Worm (Caenorhabditis elegans) whole organism, L4 larva: ENCODE measurements around the gene fbxb-97.

ENCODE experiments used
- F37D6.2 ChIP-seq: sonication (generic microtip); optimal IDR thresholded peaks from 2 replicates; lab custom pipeline; 2016; ENCODE audit warnings: mild to moderate bottlenecking, missing genetic modification characterization, missing compliant biosample characterization
- R02D3.7 ChIP-seq: fragments of 150-350 bp; sonication (generic microtip); optimal IDR thresholded peaks from 3 replicates; lab custom pipeline; 2014; ENCODE audit warnings: missing biosample characterization, missing genetic modification characterization
- T20F7.1 ChIP-seq: fragments of 200-800 bp; sonication (Bioruptor generic); optimal IDR thresholded peaks from 2 replicates; lab custom pipeline; 2018; ENCODE audit warnings: mild to moderate bottlenecking, missing genetic modification characterization, missing compliant biosample characterization
- T26A8.4 ChIP-seq: fragments of 200-800 bp; sonication (Bioruptor generic); IDR thresholded peaks from 2 replicates; pipeline ENCODE4 v1.3.6; 2022; ENCODE audit warnings: missing genetic modification characterization, missing compliant biosample characterization
- Y75B8A.6 ChIP-seq: fragments of 200-800 bp; sonication (Bioruptor generic); IDR thresholded peaks from 2 replicates; pipeline ENCODE4 v1.3.6; 2022; ENCODE audit warnings: missing genetic modification reagents, missing genetic modification characterization, missing compliant biosample characterization
- ama-1 ChIP-seq: fragments of 150-350 bp; optimal IDR thresholded peaks from 2 replicates; lab custom pipeline; 2014; ENCODE audit warnings: inconsistent platforms, mixed read lengths
- ceh-20 ChIP-seq: fragments of 200-800 bp; sonication (Bioruptor generic); IDR thresholded peaks from 2 replicates; pipeline ENCODE4 v1.3.6; 2022; ENCODE audit warnings: missing genetic modification reagents, missing genetic modification characterization, missing compliant biosample characterization
- ceh-32 ChIP-seq: sonication (generic microtip); optimal IDR thresholded peaks from 2 replicates; lab custom pipeline; 2016; ENCODE audit warnings: mild to moderate bottlenecking, missing genetic modification characterization, missing compliant biosample characterization; ENCODE audit not compliant: poor library complexity
- cey-2 ChIP-seq: sonication (generic microtip); optimal IDR thresholded peaks from 3 replicates; lab custom pipeline; 2017; ENCODE audit warnings: missing genetic modification characterization, mild to moderate bottlenecking, missing compliant biosample characterization, antibody characterized with exemption, borderline replicate concordance; ENCODE audit not compliant: insufficient read depth
- daf-16 ChIP-seq, 3 experiments: sonication (generic microtip); optimal IDR thresholded peaks; 2 replicates each; lab custom pipeline; 2016 to 2017; ENCODE audit warnings: missing genetic modification characterization in 3 of 3, missing genetic modification reagents in 3 of 3, mild to moderate bottlenecking in 2 of 3, missing compliant biosample characterization in 2 of 3, missing biosample characterization in 1 of 3, moderate library complexity in 1 of 3
- daf-8 ChIP-seq: fragments of 200-800 bp; sonication (Bioruptor generic); IDR thresholded peaks from 2 replicates; pipeline ENCODE4 v1.3.6; 2022; ENCODE audit warnings: missing genetic modification characterization, missing compliant biosample characterization
- dmd-6 ChIP-seq: fragments of 200-800 bp; sonication (Bioruptor generic); IDR thresholded peaks from 2 replicates; pipeline ENCODE4 v1.3.6; 2022; ENCODE audit warnings: missing genetic modification reagents, missing genetic modification characterization, missing compliant biosample characterization
- duxl-1 ChIP-seq: sonication (generic microtip); optimal IDR thresholded peaks from 2 replicates; lab custom pipeline; 2016; ENCODE audit warnings: mild to moderate bottlenecking, missing genetic modification characterization, moderate library complexity, missing compliant biosample characterization; ENCODE audit not compliant: poor library complexity
- dve-1 ChIP-seq: sonication (generic microtip); optimal IDR thresholded peaks from 2 replicates; lab custom pipeline; 2017; ENCODE audit warnings: antibody characterized with exemption, mild to moderate bottlenecking, missing genetic modification characterization, missing compliant biosample characterization; ENCODE audit not compliant: insufficient read depth
- hif-1 ChIP-seq, 2 experiments: sonication (generic microtip); optimal IDR thresholded peaks; 2 replicates each; lab custom pipeline; 2016 to 2017; ENCODE audit warnings: missing compliant biosample characterization in 2 of 2, missing genetic modification characterization in 2 of 2, missing genetic modification reagents in 2 of 2, missing genotype in 2 of 2, mild to moderate bottlenecking in 1 of 2
- hlh-30 ChIP-seq: sonication (generic microtip); optimal IDR thresholded peaks from 2 replicates; lab custom pipeline; 2017; ENCODE audit warnings: antibody characterized with exemption, mild to moderate bottlenecking, missing genetic modification characterization, missing compliant biosample characterization; ENCODE audit not compliant: insufficient read depth
- lim-7 ChIP-seq: fragments of 200-800 bp; sonication (Bioruptor generic); IDR thresholded peaks from 2 replicates; pipeline ENCODE4 v1.3.6; 2022; ENCODE audit warnings: missing genetic modification characterization, missing compliant biosample characterization
- lin-13 ChIP-seq: fragments of 150-350 bp; optimal IDR thresholded peaks from 2 replicates; lab custom pipeline; 2014; ENCODE audit warnings: missing biosample characterization, missing genetic modification reagents, missing genetic modification characterization
- lin-38 ChIP-seq: fragments of 200-800 bp; sonication (Bioruptor generic); IDR thresholded peaks from 2 replicates; pipeline ENCODE4 v1.3.6; 2022; ENCODE audit warnings: missing genetic modification reagents, missing genetic modification characterization, missing compliant biosample characterization
- lsy-2 ChIP-seq, 2 experiments: fragments of 150-350 bp in 1 of 2; sonication (generic microtip) in 1 of 2; optimal IDR thresholded peaks; 2 replicates each; lab custom pipeline; 2014 to 2017; ENCODE audit warnings: missing biosample characterization in 2 of 2, missing genetic modification characterization in 2 of 2
- madf-9 ChIP-seq: fragments of 200-800 bp; sonication (Bioruptor generic); conservative IDR thresholded peaks from 2 replicates; pipeline ENCODE4 v1.3.6; 2022; ENCODE audit warnings: missing genetic modification reagents, missing genetic modification characterization, missing compliant biosample characterization
- mep-1 ChIP-seq: fragments of 150-350 bp; sonication (generic microtip); optimal IDR thresholded peaks from 3 replicates; lab custom pipeline; 2014; ENCODE audit warnings: missing biosample characterization, missing genetic modification characterization
- nhr-28 ChIP-seq: fragments of 150-350 bp; optimal IDR thresholded peaks from 2 replicates; lab custom pipeline; 2014; ENCODE audit warnings: missing biosample characterization, missing genetic modification characterization
- nhr-42 ChIP-seq: fragments of 200-800 bp; sonication (Bioruptor generic); IDR thresholded peaks from 2 replicates; pipeline ENCODE4 v1.3.6; 2022; ENCODE audit warnings: missing genetic modification characterization, missing compliant biosample characterization
- nhr-76 ChIP-seq: fragments of 150-350 bp; optimal IDR thresholded peaks from 2 replicates; lab custom pipeline; 2014; ENCODE audit warnings: missing biosample characterization, missing genetic modification characterization
- php-3 ChIP-seq: fragments of 200-800 bp; sonication (Bioruptor generic); IDR thresholded peaks from 2 replicates; pipeline ENCODE4 v1.3.6; 2022; ENCODE audit warnings: missing genetic modification reagents, missing genetic modification characterization, missing compliant biosample characterization
- pqm-1 ChIP-seq: sonication (generic microtip); optimal IDR thresholded peaks from 2 replicates; lab custom pipeline; 2017; ENCODE audit warnings: missing biosample characterization, missing genetic modification characterization
- snpc-1.2 ChIP-seq: fragments of 200-800 bp; sonication (Bioruptor generic); IDR thresholded peaks from 2 replicates; pipeline ENCODE4 v1.3.6; 2022; ENCODE audit warnings: missing genetic modification reagents, missing genetic modification characterization, missing compliant biosample characterization
- tra-1 ChIP-seq: fragments of 200-800 bp; sonication (Bioruptor generic); IDR thresholded peaks from 2 replicates; pipeline ENCODE4 v1.3.6; 2022; ENCODE audit warnings: missing genetic modification reagents, missing genetic modification characterization, missing compliant biosample characterization
- unc-39 ChIP-seq: sonication (generic microtip); optimal IDR thresholded peaks from 2 replicates; lab custom pipeline; 2017; ENCODE audit warnings: missing biosample characterization, missing genetic modification characterization
- zag-1 ChIP-seq: fragments of 150-350 bp; optimal IDR thresholded peaks from 2 replicates; lab custom pipeline; 2014; ENCODE audit warnings: missing biosample characterization, missing genetic modification characterization

The fbxb-97 gene

DNA sequence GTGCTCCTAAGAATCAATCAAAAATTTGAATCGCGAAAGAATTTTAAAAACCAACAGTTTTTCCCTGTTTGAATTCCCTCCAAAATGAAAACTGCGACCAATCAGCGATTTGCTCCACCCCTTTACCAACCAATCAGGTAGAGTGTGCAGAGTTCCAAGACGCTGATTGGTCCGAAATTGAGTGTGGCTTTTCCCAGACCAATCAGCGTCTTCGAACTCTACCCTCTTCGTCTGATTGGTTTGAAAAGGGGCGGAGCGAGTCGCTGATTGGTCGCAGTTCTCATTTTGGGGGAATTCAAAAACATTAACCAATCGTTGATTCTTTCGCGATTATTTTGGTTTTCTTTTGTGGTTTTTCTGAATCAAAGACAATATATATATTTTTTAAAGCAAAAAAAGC is 3.4 kb downstream of the fbxb-97 start:
- TF ChIP-seq madf-9 (GFP tag; lab: Robert Waterston, UW) (no peak), unc-39 (tag; lab: Kevin White, UChicago) (no peak), F37D6.2 (tag; lab: Kevin White, UChicago) (no peak), T20F7.1 (GFP tag; lab: Kevin White, UChicago) (no peak), nhr-42 (GFP tag; lab: Robert Waterston, UW) (no peak), lin-13 (GFP tag; lab: Kevin White, UChicago) (no peak), ceh-20 (GFP tag; lab: Robert Waterston, UW) (no peak), hif-1 (tag; optimal IDR thresholded peaks at IDR 0.05; lab: Kevin White, UChicago) (no peak), cey-2 (tag; lab: Kevin White, UChicago) (no peak), snpc-1.2 (GFP tag; lab: Robert Waterston, UW) (no peak), mep-1 (no peak), Y75B8A.6 (no peak)

DNA sequence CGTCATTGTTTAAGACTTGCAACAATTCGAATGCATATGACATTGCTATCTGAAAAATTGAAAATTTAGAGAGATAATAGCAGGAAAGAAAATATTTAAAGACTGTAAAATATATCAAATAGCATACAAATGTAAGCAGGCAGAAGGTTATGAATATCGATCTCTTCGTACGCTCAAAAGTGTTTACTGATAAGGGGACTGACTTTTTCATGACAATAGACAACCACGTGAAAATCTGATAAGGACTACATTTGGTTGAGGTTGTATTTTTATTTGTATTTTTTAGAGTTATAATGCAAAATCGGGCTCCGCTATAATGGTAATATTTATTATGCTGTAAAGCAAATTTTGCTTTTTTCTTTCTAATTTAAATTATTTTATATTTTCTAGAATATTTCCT is 5.1 kb downstream of the fbxb-97 start, which contains the start of the genes C52E2.5 and C52E2.4:
Gene C52E2.5, minus strand, starts transcription at position 43 of the 400 bp plus-strand sequence.
Gene C52E2.4, plus strand, starts transcription at position 252 of the 400 bp plus-strand sequence.
- TF ChIP-seq duxl-1 (peak; percentile 49), daf-16 (GFP tag; optimal IDR thresholded peaks at IDR 0.05; lab: Kevin White, UChicago) (no peak), daf-16 (tag; optimal IDR thresholded peaks at IDR 0.05; lab: Kevin White, UChicago) (peak; percentile 96), tra-1 (GFP tag; lab: Robert Waterston, UW) (no peak), ceh-32 (tag; lab: Kevin White, UChicago) (no peak), Y75B8A.6 (no peak), dve-1 (tag; lab: Kevin White, UChicago) (peak; percentile 58), nhr-28 (tag; lab: Kevin White, UChicago) (peak; percentile 82), hlh-30 (tag; lab: Kevin White, UChicago) (peak; percentile 33), T26A8.4 (GFP tag; lab: Robert Waterston, UW) (no peak), dmd-6 (peak; percentile 64), pqm-1 (tag; lab: Kevin White, UChicago) (peak; percentile 87), lsy-2 (tag; optimal IDR thresholded peaks at IDR 0.05; lab: Kevin White, UChicago) (no peak), daf-8 (GFP tag; lab: Robert Waterston, UW) (no peak), nhr-76 (tag; lab: Kevin White, UChicago) (no peak), php-3 (GFP tag; lab: Robert Waterston, UW) (0 out of 2 replicates have a peak, but pooled peaks have one; percentile 29)

DNA sequence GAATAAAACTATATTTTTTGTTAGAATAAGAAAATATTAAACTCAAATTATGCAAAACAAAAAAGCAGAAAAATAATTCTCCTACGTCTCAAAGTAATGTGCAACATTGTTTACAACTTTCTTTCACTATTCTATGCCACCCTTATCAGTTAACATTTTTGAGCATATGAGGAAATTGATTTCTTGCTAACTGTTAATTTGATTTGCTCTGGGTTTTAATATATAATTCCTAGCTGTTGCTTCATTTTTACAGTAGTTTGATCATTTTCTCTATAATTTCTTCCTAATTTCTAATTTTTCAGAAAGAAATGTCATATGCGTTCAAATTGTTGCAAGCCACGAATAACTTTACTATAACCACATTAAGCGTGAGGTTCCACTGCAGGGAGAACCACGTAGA is 11.8 kb downstream of the fbxb-97 start, which contains the start of gene T08E11.1:
Gene T08E11.1, plus strand, starts transcription at position 301 of the 400 bp plus-strand sequence.
- no peak for TF ChIP-seq zag-1 (tag; lab: Kevin White, UChicago)
- no peak for TF ChIP-seq daf-16 (GFP tag; optimal IDR thresholded peaks at IDR 0.05; lab: Kevin White, UChicago)
- TF ChIP-seq daf-16 (tag; optimal IDR thresholded peaks at IDR 0.05; lab: Kevin White, UChicago) = peak; percentile 21

DNA sequence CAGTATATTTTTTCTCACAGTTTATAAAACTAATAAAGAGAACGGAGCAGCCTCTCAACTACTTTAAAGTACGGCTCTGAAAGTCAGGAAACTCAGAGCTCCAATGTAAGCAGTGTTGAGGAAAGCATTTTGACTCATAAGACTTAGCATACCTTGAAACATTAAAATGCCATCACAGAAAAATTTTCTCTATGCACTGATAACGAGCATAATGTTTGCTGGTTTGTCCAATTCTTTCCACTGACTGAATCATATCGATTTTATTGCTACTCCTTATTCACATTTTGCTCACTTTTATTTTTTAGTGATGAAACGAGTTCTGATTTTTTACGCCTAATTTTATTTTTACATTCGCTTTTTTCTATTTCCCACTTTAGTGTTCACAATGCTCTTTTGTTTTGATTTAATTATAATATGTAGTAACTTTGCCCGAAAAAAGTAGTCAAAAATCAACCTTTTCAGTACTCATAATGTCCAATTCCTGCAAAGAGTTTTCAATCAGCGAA is 16.0 kb downstream of the fbxb-97 start, which contains the start of gene math-39:
Gene math-39, plus strand, starts transcription at position 456 of the 506 bp plus-strand sequence.
- peak; percentile 40 for TF ChIP-seq pqm-1 (tag; lab: Kevin White, UChicago)
- TF ChIP-seq R02D3.7 (tag; lab: Kevin White, UChicago) = no peak
- TF ChIP-seq nhr-28 (tag; lab: Kevin White, UChicago) = peak; percentile 10

ce11 chrII:1830182-1830682 is 17.7 kb downstream of the fbxb-97 start, which contains the start of gene math-40:
Gene math-40 (plus strand): TSS chrII:1830632.
- TF ChIP-seq pqm-1 (tag; lab: Kevin White, UChicago) = peak; percentile 63
- no peak for TF ChIP-seq lim-7
- peak; percentile 19; the same call in 1 of the 2 replicates for TF ChIP-seq dmd-6
- no peak for TF ChIP-seq ama-1
- TF ChIP-seq lin-38 (GFP tag; lab: Robert Waterston, UW) = no peak
